Worm (Caenorhabditis elegans): ENCODE results near the gene sre-47.

ce11 chrII:13977701-13978100 is 6.8 kb downstream of the sre-47 start:
- TF ChIP-seq pat-9 (tag; optimal IDR thresholded peaks at IDR 0.05): no peak
- no peak for TF ChIP-seq ceh-45 (GFP tag; IDR thresholded peaks at IDR 0.05)
- TF ChIP-seq tbx-2 (tag; optimal IDR thresholded peaks at IDR 0.05): no peak
- TF ChIP-seq pag-3 (tag; optimal IDR thresholded peaks at IDR 0.05; ENCODE audit: borderline replicate concordance): no peak
- no peak for TF ChIP-seq che-1 (tag; optimal IDR thresholded peaks at IDR 0.05)
- no peak for TF ChIP-seq ets-4 (tag; optimal IDR thresholded peaks at IDR 0.05)
- TF ChIP-seq odd-2 (tag; optimal IDR thresholded peaks at IDR 0.05): no peak
- TF ChIP-seq dve-1 (tag; optimal IDR thresholded peaks at IDR 0.05): no peak
- TF ChIP-seq elt-2 (tag; optimal IDR thresholded peaks at IDR 0.05): no peak
- no peak for TF ChIP-seq pqm-1 (tag; optimal IDR thresholded peaks at IDR 0.05)
- TF ChIP-seq unc-55 (GFP tag; optimal IDR thresholded peaks at IDR 0.05): no peak
- TF ChIP-seq nhr-11 (tag; optimal IDR thresholded peaks at IDR 0.05): no peak
- no peak for TF ChIP-seq nfya-1 (tag; optimal IDR thresholded peaks at IDR 0.05)

Data from whole organism, late embryonic.